Worm (Caenorhabditis elegans) whole organism, L4/young adult: ENCODE results near the gene pgap-3.

Experiments
- W03F9.2 ChIP-seq: fragments of 150-350 bp; optimal IDR thresholded peaks from 2 replicates; lab custom pipeline; 2014; ENCODE audit warnings: missing biosample characterization, missing genetic modification characterization
- dao-5 ChIP-seq: sonication (generic microtip); optimal IDR thresholded peaks from 2 replicates; lab custom pipeline; 2016; ENCODE audit warnings: missing genotype, missing genetic modification characterization, moderate library complexity, missing compliant biosample characterization
- him-1 ChIP-seq: sonication (generic microtip); optimal IDR thresholded peaks from 2 replicates; lab custom pipeline; 2016; ENCODE audit warnings: missing genotype, missing genetic modification reagents, missing genetic modification characterization, missing compliant biosample characterization

ce11 chrV:6043275-6044271 lies 4.1 kb downstream of the pgap-3 start, which contains the start of gene cpi-2:
- TF ChIP-seq him-1 (tag; lab: Kevin White, UChicago) (no peak), dao-5 (tag; lab: Kevin White, UChicago) (no peak), W03F9.2 (tag; lab: Kevin White, UChicago) (no peak)
